Worm (Caenorhabditis elegans): Measurements from ENCODE around the gene srw-73.

The srw-73 gene

DNA sequence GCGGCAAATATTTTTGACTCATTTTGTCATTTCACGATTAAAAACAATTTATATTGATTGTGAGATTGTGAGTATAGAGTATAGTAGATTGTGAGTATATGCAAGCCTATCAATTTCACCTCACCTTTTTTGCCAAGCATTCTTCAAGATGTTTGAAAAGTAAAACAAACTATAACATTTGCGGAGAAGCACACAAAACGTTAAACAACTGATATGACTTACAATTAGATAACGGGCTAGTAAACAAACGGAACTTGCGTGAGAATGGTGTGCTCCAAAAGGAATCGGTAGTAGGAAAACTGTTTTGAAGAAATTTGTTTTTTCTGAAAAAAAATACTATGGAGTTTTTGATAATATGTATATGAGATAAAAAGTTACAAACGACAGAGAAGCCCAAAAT lies 21.8 kb upstream of the srw-73 start:
- no peak for TF ChIP-seq ceh-39 (tag; optimal IDR thresholded peaks at IDR 0.05)
- TF ChIP-seq elt-3 (tag; optimal IDR thresholded peaks at IDR 0.05): no peak
- TF ChIP-seq ces-1 (GFP tag; optimal IDR thresholded peaks at IDR 0.05): no peak
- no peak for TF ChIP-seq unc-120 (tag; optimal IDR thresholded peaks at IDR 0.05; ENCODE audit: poor library complexity, severe bottlenecking)
- no peak for TF ChIP-seq zip-8 (tag; optimal IDR thresholded peaks at IDR 0.05)
- no peak for TF ChIP-seq M03D4.4 (tag; optimal IDR thresholded peaks at IDR 0.05)
- no peak for TF ChIP-seq nhr-28 (tag; optimal IDR thresholded peaks at IDR 0.05)
- TF ChIP-seq nhr-237 (tag; optimal IDR thresholded peaks at IDR 0.05): no peak
- no peak for TF ChIP-seq hlh-1 (tag; optimal IDR thresholded peaks at IDR 0.05)
- TF ChIP-seq ham-2 (GFP tag; optimal IDR thresholded peaks at IDR 0.05): no peak
- no peak for TF ChIP-seq nhr-12 (tag; optimal IDR thresholded peaks at IDR 0.05)
- TF ChIP-seq lin-13 (tag; optimal IDR thresholded peaks at IDR 0.05): no peak
- no peak for TF ChIP-seq ztf-11 (tag; optimal IDR thresholded peaks at IDR 0.05)
- TF ChIP-seq cnd-1 (tag; optimal IDR thresholded peaks at IDR 0.05): no peak

DNA sequence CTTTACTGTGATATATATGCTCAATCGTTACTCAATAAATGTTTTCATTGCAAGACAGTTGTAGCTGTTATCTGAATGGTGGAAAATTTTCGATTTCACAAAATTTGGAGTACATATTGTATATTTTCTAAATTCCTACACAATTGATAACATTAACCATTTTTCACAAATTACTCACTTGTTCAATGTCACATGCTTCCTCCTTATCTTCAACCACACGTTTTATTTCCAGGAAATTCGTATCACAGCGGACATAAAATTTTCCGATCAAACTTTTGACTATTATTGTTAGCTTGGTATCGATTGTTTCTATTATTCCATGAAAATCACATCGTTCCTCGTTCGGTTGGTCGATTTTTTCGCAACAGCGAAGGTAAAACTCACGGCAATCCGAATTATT lies 20.1 kb upstream of the srw-73 start:
- no peak for TF ChIP-seq drap-1 (GFP tag; optimal IDR thresholded peaks at IDR 0.05)
- TF ChIP-seq lin-32 (GFP tag; optimal IDR thresholded peaks at IDR 0.05): no peak
- no peak for TF ChIP-seq snpc-4 (tag; optimal IDR thresholded peaks at IDR 0.05)
- TF ChIP-seq ces-1 (GFP tag; optimal IDR thresholded peaks at IDR 0.05): no peak
- TF ChIP-seq sem-2 (GFP tag; optimal IDR thresholded peaks at IDR 0.05): no peak
- no peak for TF ChIP-seq unc-39 (tag; optimal IDR thresholded peaks at IDR 0.05)
- no peak for TF ChIP-seq M03D4.4 (tag; optimal IDR thresholded peaks at IDR 0.05)
- no peak for TF ChIP-seq elt-1 (tag; optimal IDR thresholded peaks at IDR 0.05; ENCODE audit: borderline replicate concordance, insufficient read depth)
- TF ChIP-seq ham-2 (GFP tag; optimal IDR thresholded peaks at IDR 0.05): no peak
- no peak for TF ChIP-seq elt-3 (tag; optimal IDR thresholded peaks at IDR 0.05)
- TF ChIP-seq flh-1 (GFP tag; optimal IDR thresholded peaks at IDR 0.05): no peak
- no peak for TF ChIP-seq sptf-1 (tag; optimal IDR thresholded peaks at IDR 0.05)
- no peak for TF ChIP-seq nhr-2 (tag; optimal IDR thresholded peaks at IDR 0.05)
- no peak for TF ChIP-seq hlh-1 (tag; optimal IDR thresholded peaks at IDR 0.05)
- no peak for TF ChIP-seq cnd-1 (tag; optimal IDR thresholded peaks at IDR 0.05)
- no peak for TF ChIP-seq blmp-1 (tag; optimal IDR thresholded peaks at IDR 0.05)
- TF ChIP-seq ztf-11 (tag; optimal IDR thresholded peaks at IDR 0.05): no peak
- no peak for TF ChIP-seq nhr-12 (tag; optimal IDR thresholded peaks at IDR 0.05)
- no peak for TF ChIP-seq ceh-43 (GFP tag; optimal IDR thresholded peaks at IDR 0.05)
- TF ChIP-seq nhr-28 (tag; optimal IDR thresholded peaks at IDR 0.05): no peak

DNA sequence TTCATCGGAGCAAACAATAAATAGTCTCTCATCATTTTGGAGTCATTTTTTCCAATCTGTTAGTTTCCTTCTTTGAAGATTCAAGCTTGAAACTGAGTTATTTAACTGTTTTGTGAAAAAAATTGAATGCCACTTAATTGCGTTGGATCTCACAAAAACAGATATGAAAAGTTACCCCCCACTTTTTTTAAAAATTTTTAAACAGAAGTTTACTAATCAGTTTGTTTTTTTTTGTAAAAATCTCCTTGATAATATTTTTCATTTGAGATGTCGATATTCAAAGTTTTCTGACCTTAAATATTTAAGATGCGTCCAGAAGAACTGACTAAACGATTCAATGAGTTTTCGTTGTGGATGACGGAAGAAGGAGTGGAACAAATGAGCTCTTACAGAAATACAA lies 18.0 kb upstream of the srw-73 start, which contains the start of gene Y32B12C.1:
Y32B12C.1 (plus strand) TSS at position 301 of the 400 bp plus-strand sequence.
- no peak for TF ChIP-seq ham-2 (GFP tag; optimal IDR thresholded peaks at IDR 0.05)
- TF ChIP-seq mab-5 (tag; optimal IDR thresholded peaks at IDR 0.05): no peak
- no peak for TF ChIP-seq blmp-1 (tag; optimal IDR thresholded peaks at IDR 0.05)
- TF ChIP-seq ztf-11 (tag; optimal IDR thresholded peaks at IDR 0.05): no peak
- no peak for TF ChIP-seq mls-2 (tag; optimal IDR thresholded peaks at IDR 0.05)
- TF ChIP-seq nhr-76 (tag; optimal IDR thresholded peaks at IDR 0.05): no peak
- TF ChIP-seq nhr-237 (tag; optimal IDR thresholded peaks at IDR 0.05): no peak

DNA sequence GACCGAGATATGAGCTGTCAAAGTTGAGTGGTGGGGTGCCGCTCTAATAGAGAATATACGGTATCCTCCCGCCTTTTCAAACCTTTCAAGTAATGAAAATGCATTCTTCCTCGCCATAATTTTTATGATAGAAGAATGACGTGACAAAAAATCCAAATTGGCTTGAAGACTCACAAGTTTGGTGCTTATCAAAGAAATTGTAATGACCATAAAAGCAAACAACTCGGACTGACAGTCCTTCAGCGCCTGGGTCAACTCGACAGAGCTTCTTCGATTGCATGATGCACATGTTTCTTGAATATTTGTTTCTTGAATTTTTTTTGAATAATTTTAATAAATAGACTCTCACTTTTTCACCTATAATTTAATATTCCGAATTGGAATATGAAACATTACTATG lies 17.1 kb upstream of the srw-73 start:
- no peak for TF ChIP-seq elt-3 (tag; optimal IDR thresholded peaks at IDR 0.05)
- TF ChIP-seq mep-1 (tag; optimal IDR thresholded peaks at IDR 0.05): no peak
- TF ChIP-seq unc-39 (tag; optimal IDR thresholded peaks at IDR 0.05): no peak
- no peak for TF ChIP-seq lin-32 (GFP tag; optimal IDR thresholded peaks at IDR 0.05)
- no peak for TF ChIP-seq ceh-39 (tag; optimal IDR thresholded peaks at IDR 0.05)
- no peak for TF ChIP-seq ztf-11 (tag; optimal IDR thresholded peaks at IDR 0.05)
- no peak for TF ChIP-seq unc-62 (GFP tag; optimal IDR thresholded peaks at IDR 0.05)
- TF ChIP-seq drap-1 (GFP tag; optimal IDR thresholded peaks at IDR 0.05): no peak
- no peak for TF ChIP-seq mab-5 (tag; optimal IDR thresholded peaks at IDR 0.05)
- TF ChIP-seq unc-120 (tag; optimal IDR thresholded peaks at IDR 0.05; ENCODE audit: poor library complexity, severe bottlenecking): no peak
- no peak for TF ChIP-seq nhr-76 (tag; optimal IDR thresholded peaks at IDR 0.05)

DNA sequence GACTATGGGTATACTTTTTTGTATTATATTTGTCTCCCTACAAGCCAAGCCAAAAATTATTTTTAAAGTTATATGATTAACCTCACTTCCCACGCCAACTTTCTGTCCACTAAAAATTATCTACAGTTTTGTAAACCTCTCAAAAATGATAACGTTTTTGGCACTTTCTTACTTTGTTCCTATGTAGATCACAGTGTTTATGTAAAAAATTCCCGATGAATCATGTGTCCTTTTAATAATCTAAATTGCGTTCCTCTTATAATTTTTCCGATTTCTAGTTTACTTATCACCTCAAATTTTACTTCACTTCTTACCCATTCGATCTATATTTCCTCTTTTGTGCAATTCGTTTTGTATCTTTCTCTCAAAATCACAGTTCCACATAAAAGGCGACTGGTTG lies 16.0 kb upstream of the srw-73 start:
- TF ChIP-seq hlh-1 (tag; optimal IDR thresholded peaks at IDR 0.05) (no peak), ztf-11 (tag; optimal IDR thresholded peaks at IDR 0.05) (no peak), sptf-1 (tag; optimal IDR thresholded peaks at IDR 0.05) (no peak), nhr-237 (tag; optimal IDR thresholded peaks at IDR 0.05) (no peak), nhr-12 (tag; optimal IDR thresholded peaks at IDR 0.05) (no peak), drap-1 (GFP tag; optimal IDR thresholded peaks at IDR 0.05) (no peak), mep-1 (tag; optimal IDR thresholded peaks at IDR 0.05) (no peak), sem-2 (GFP tag; optimal IDR thresholded peaks at IDR 0.05) (no peak), unc-62 (GFP tag; optimal IDR thresholded peaks at IDR 0.05) (no peak), ceh-43 (GFP tag; optimal IDR thresholded peaks at IDR 0.05) (no peak), lin-32 (GFP tag; optimal IDR thresholded peaks at IDR 0.05) (no peak), zip-8 (tag; optimal IDR thresholded peaks at IDR 0.05) (no peak)
